Fruit fly (Drosophila melanogaster): Measurements from ENCODE around the gene ppk19.
A peak's percentile ranks its signal among the peaks of the same experiment; 100 is the strongest.

ppk19 gene

DNA sequence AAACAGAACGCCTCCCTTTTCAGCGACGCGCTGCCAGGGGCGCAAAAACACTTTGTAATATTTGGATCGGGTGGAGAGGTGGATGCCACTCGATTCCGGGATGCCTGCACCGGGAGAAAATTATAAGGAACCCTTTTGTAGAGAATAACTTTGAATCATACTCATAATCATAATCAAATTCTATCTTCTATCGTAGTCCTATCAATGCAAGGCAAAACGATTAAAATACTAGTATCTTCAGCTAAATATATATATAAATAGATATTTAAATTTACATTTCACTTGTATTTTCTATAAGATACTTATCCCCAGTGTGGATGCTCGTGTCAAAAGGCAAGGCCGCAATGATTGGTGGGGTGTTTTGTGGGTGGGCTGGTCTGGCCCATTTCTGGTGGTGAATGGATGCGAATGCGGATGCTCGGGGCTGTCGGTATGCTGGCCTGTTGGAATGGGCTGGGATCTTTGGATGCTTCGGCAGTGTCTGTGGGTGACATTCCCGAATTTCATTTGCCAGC lies 33.6 kb downstream of the ppk19 start (continued):
- TF ChIP-seq CG17328 (GFP tag; IDR thresholded peaks at IDR 0.05) (0 out of 2 replicates have a peak, but pooled peaks have one; percentile 7), CG7556 (GFP tag; optimal IDR thresholded peaks at IDR 0.05) (peak; percentile 31), dmrt99B (tag; optimal IDR thresholded peaks at IDR 0.05) (peak; percentile 65), ATbp (GFP tag; optimal IDR thresholded peaks at IDR 0.05) (peak; percentile 16), CG30403 (GFP tag; optimal IDR thresholded peaks at IDR 0.05) (no peak), CG17359 (tag; optimal IDR thresholded peaks at IDR 0.05) (peak; percentile 5), CG10267 (tag; optimal IDR thresholded peaks at IDR 0.05) (peak; percentile 1), CG15696 (tag; optimal IDR thresholded peaks at IDR 0.05) (no peak), grau (tag; optimal IDR thresholded peaks at IDR 0.05) (peak; percentile 14)

DNA sequence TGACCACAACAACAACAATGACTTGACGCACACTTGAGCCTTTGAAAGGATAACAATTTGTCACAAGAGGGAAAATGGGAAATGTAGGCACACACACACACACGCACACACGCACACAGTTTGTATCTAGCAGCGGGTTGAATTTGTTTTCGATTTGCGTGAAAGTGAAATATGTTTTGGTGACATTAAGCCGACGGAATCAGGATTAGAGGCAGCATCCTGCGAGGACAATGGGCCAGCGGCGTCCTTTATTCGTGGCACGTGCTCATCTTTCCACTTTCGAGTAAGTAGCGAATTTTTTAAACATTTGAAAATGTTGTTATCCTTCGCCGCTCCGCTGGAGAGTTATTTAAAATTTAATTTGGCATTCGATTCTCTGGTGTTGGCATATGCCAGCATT lies 35.0 kb downstream of the ppk19 start:
- TF ChIP-seq Kr (GFP tag; optimal IDR thresholded peaks at IDR 0.05) (no peak), Deaf1 (tag; optimal IDR thresholded peaks at IDR 0.05) (no peak), CG4360 (GFP tag; IDR thresholded peaks at IDR 0.05) (peak; percentile 55; the same call in 1 of the 2 replicates), en (GFP tag; optimal IDR thresholded peaks at IDR 0.05) (no peak), CG30431 (GFP tag; optimal IDR thresholded peaks at IDR 0.05) (no peak), Hey (tag; optimal IDR thresholded peaks at IDR 0.05) (peak; percentile 72), CG1647 (GFP tag; optimal IDR thresholded peaks at IDR 0.05) (no peak), oc (tag; optimal IDR thresholded peaks at IDR 0.05) (peak; percentile 70), psq (GFP tag; optimal IDR thresholded peaks at IDR 0.05) (no peak)

DNA sequence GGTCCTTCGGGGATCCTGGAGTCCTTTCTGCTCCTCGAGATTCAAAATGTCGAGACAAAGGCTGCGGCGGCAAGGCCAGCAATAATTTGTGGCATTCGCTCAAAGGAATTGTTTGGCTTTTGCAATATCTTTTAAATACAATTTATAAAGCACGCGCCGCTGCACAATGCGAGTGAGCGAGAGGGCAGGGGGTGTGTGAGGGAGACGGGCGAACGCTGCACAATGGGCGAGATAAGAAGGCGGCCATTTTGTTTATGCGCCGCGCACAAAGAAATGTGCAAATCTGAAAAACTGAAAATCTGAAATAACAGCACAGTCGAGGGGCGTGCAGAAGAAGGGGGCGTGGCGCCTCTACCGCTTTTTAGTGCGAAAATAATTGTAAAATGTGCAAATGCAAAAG lies 36.1 kb downstream of the ppk19 start:
- TF ChIP-seq sens (GFP tag) (peak; percentile 44), Sin3A (optimal IDR thresholded peaks at IDR 0.05) (no peak), Nf-YC (tag; optimal IDR thresholded peaks at IDR 0.05) (peak; percentile 41), kay (GFP tag; optimal IDR thresholded peaks at IDR 0.05) (no peak), ewg (GFP tag; optimal IDR thresholded peaks at IDR 0.05) (peak; percentile 27), CG6254 (GFP tag; optimal IDR thresholded peaks at IDR 0.05) (no peak), CrebB (tag; optimal IDR thresholded peaks at IDR 0.05) (no peak), phol (tag; optimal IDR thresholded peaks at IDR 0.05) (peak; percentile 7), CG1832 (GFP tag; optimal IDR thresholded peaks at IDR 0.05) (peak; percentile 50), CG1602 (GFP tag; optimal IDR thresholded peaks at IDR 0.05) (no peak), CG6683 (GFP tag; optimal IDR thresholded peaks at IDR 0.05) (no peak), Nf-YB (GFP tag; optimal IDR thresholded peaks at IDR 0.05) (peak; percentile 9)

DNA sequence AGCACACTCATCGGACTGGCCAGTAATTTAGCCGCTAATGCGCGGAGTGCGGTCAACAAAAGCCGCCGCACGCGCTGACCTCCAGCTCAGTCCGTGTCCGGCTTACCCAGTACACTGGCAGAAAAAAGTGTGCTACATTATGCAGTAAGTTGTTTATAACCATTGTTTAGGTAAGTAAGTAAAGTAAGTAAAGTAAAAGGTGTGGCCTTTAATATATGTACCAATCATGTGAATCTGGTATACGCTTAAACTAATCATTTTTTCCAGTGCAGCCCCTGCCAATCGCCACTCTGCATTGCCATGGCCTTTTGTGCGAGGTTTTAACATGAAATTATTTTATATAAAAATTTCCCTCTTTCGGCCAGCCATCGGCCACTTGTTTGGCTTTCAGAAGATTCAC lies 39.2 kb downstream of the ppk19 start:
- peak; percentile 62; the same call in 2 of the 3 replicates for TF ChIP-seq ci (GFP tag; IDR thresholded peaks at IDR 0.05)
- TF ChIP-seq CG9727 (GFP tag; optimal IDR thresholded peaks at IDR 0.05) = peak; percentile 5
- peak in 1 of 2 experiments; percentile 27 for TF ChIP-seq chif (GFP tag; optimal IDR thresholded peaks at IDR 0.05)
- peak; percentile 32 for TF ChIP-seq CG11504 (tag; optimal IDR thresholded peaks at IDR 0.05)
- TF ChIP-seq CG2889 (GFP tag; IDR thresholded peaks at IDR 0.05) = no peak
- no peak for TF ChIP-seq CG14014 (GFP tag; IDR thresholded peaks at IDR 0.05)
- peak; percentile 49 for TF ChIP-seq dmrt99B (tag; optimal IDR thresholded peaks at IDR 0.05)
- peak; percentile 8 for TF ChIP-seq CG12391 (tag; optimal IDR thresholded peaks at IDR 0.05)
- no peak for TF ChIP-seq CG4424 (GFP tag; optimal IDR thresholded peaks at IDR 0.05)
- no peak for TF ChIP-seq CG7271 (tag; optimal IDR thresholded peaks at IDR 0.05)
- no peak for TF ChIP-seq pan (optimal IDR thresholded peaks at IDR 0.05)
- TF ChIP-seq pan (GFP tag; optimal IDR thresholded peaks at IDR 0.05 in 1 of 2, IDR thresholded peaks at IDR 0.05 in 1 of 2) = no peak
- TF ChIP-seq H2.0 (GFP tag; IDR thresholded peaks at IDR 0.05) = 0 out of 2 replicates have a peak, but pooled peaks have one; percentile 13
- no peak for TF ChIP-seq CG30403 (GFP tag; optimal IDR thresholded peaks at IDR 0.05)
- TF ChIP-seq CG1603 (tag; optimal IDR thresholded peaks at IDR 0.05) = peak; percentile 44
- peak; percentile 33; the same call in 1 of the 2 replicates for TF ChIP-seq lmd (GFP tag; IDR thresholded peaks at IDR 0.05)
- TF ChIP-seq ttk (GFP tag; IDR thresholded peaks at IDR 0.05) = peak; percentile 41; the same call in 1 of the 2 replicates
- TF ChIP-seq hkb (optimal IDR thresholded peaks at IDR 0.05) = no peak
- no peak for TF ChIP-seq hkb (GFP tag; IDR thresholded peaks at IDR 0.05)
- TF ChIP-seq CG10431 (GFP tag; optimal IDR thresholded peaks at IDR 0.05) = no peak

Data from whole organism, embryonic.